Worm (Caenorhabditis elegans): ENCODE measurements around the gene F20D12.7.
A peak's percentile ranks its signal among the peaks of the same experiment; 100 is the strongest.

DNA sequence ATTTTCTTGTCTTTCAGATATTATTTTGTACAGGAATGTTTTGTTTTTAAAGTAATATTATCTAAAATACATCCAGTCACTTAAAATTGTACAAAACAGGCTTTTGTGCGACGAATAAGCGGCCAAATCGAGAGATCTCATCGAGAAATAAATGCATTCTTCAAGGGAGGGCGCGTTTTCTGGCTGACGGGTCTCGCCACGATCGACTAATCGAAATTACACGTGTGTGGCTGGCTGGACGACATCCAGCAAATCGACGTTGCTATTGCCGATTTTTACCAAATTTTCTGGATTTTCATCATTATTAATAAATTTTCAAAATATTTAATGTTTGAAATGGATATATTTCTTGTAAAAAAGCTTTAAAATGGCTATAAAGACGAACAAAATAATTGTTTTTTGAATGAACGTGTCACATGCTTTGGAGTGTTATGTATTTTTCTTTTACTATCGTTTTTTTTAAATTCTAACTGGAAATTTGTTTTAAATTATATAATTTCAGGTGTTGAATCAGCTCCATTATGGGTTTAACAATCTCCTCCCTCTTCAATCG is 43.4 kb upstream of the F20D12.7 start, which contains the start of gene arf-5:
- TF ChIP-seq ztf-11 (tag; optimal IDR thresholded peaks at IDR 0.05) (no peak), ceh-16 (tag; optimal IDR thresholded peaks at IDR 0.05) (no peak), aly-2 (tag; optimal IDR thresholded peaks at IDR 0.05) (no peak), lin-11 (tag; optimal IDR thresholded peaks at IDR 0.05) (peak; percentile 9)

All from whole organism, L2 larva.